Worm (Caenorhabditis elegans): ENCODE results near the gene rsu-1.
"Not testable (repeated sequence)": the region's sequence is repeated elsewhere in the genome, so short reads cannot be mapped to it uniquely, and the experiment has no call there.

The rsu-1 gene

ce11 chrIII:3437139-3437538, 34.7 kb upstream of the rsu-1 start:
- no peak for TF ChIP-seq hlh-1 (tag; optimal IDR thresholded peaks at IDR 0.05)
- TF ChIP-seq drap-1 (GFP tag; optimal IDR thresholded peaks at IDR 0.05): no peak
- TF ChIP-seq cnd-1 (tag; optimal IDR thresholded peaks at IDR 0.05): no peak
- no peak for TF ChIP-seq lsy-2 (tag; optimal IDR thresholded peaks at IDR 0.05)
- no peak for TF ChIP-seq ztf-11 (tag; optimal IDR thresholded peaks at IDR 0.05)
- no peak for TF ChIP-seq ces-1 (GFP tag; optimal IDR thresholded peaks at IDR 0.05)
- no peak for TF ChIP-seq mab-5 (tag; optimal IDR thresholded peaks at IDR 0.05)
- TF ChIP-seq nhr-76 (tag; optimal IDR thresholded peaks at IDR 0.05): no peak
- TF ChIP-seq unc-62 (GFP tag; optimal IDR thresholded peaks at IDR 0.05): no peak
- no peak for TF ChIP-seq ceh-43 (GFP tag; optimal IDR thresholded peaks at IDR 0.05)
- TF ChIP-seq unc-39 (tag; optimal IDR thresholded peaks at IDR 0.05): no peak
- no peak for TF ChIP-seq nhr-28 (tag; optimal IDR thresholded peaks at IDR 0.05)
- TF ChIP-seq sptf-1 (tag; optimal IDR thresholded peaks at IDR 0.05): no peak
- TF ChIP-seq mep-1 (tag; optimal IDR thresholded peaks at IDR 0.05): no peak
- TF ChIP-seq ceh-39 (tag; optimal IDR thresholded peaks at IDR 0.05): no peak
- no peak for TF ChIP-seq nhr-2 (tag; optimal IDR thresholded peaks at IDR 0.05)

ce11 chrIII:3444139-3444538, 27.7 kb upstream of the rsu-1 start, which contains the start of gene spe-41:
TSS of gene spe-41 (minus strand) at chrIII:3444210.
- TF ChIP-seq nhr-76 (tag; optimal IDR thresholded peaks at IDR 0.05) (no peak), mab-5 (tag; optimal IDR thresholded peaks at IDR 0.05) (no peak), M03D4.4 (tag; optimal IDR thresholded peaks at IDR 0.05) (no peak), pha-4 (tag; optimal IDR thresholded peaks at IDR 0.05) (no peak), zip-8 (tag; optimal IDR thresholded peaks at IDR 0.05) (no peak), nhr-237 (tag; optimal IDR thresholded peaks at IDR 0.05) (no peak)

ce11 chrIII:3452563-3453210, 19.1 kb upstream of the rsu-1 start, which contains the start of the genes K01A11.3 and C34C12.12:
TSS of gene K01A11.3 (minus strand) at chrIII:3452613.
TSS of gene C34C12.12 (plus strand) at chrIII:3453194.
- TF ChIP-seq ham-2 (GFP tag; optimal IDR thresholded peaks at IDR 0.05) (no peak), sptf-1 (tag; optimal IDR thresholded peaks at IDR 0.05) (no peak), mls-2 (tag; optimal IDR thresholded peaks at IDR 0.05) (no peak), nhr-2 (tag; optimal IDR thresholded peaks at IDR 0.05) (no peak), bed-3 (GFP tag; optimal IDR thresholded peaks at IDR 0.05) (no peak), lin-13 (tag; optimal IDR thresholded peaks at IDR 0.05) (no peak), pha-4 (tag; optimal IDR thresholded peaks at IDR 0.05) (no peak), hlh-1 (tag; optimal IDR thresholded peaks at IDR 0.05) (no peak), nhr-76 (tag; optimal IDR thresholded peaks at IDR 0.05) (no peak), nhr-237 (tag; optimal IDR thresholded peaks at IDR 0.05) (no peak), ceh-39 (tag; optimal IDR thresholded peaks at IDR 0.05) (no peak), ces-1 (GFP tag; optimal IDR thresholded peaks at IDR 0.05) (no peak)

ce11 chrIII:3453486-3453885, 18.3 kb upstream of the rsu-1 start, which contains the start of gene C34C12.2:
TSS of gene C34C12.2 (plus strand) at chrIII:3453786.
- TF ChIP-seq sem-2 (GFP tag; optimal IDR thresholded peaks at IDR 0.05); nhr-76 (tag; optimal IDR thresholded peaks at IDR 0.05); nhr-12 (tag; optimal IDR thresholded peaks at IDR 0.05): not testable (repeated sequence)

DNA sequence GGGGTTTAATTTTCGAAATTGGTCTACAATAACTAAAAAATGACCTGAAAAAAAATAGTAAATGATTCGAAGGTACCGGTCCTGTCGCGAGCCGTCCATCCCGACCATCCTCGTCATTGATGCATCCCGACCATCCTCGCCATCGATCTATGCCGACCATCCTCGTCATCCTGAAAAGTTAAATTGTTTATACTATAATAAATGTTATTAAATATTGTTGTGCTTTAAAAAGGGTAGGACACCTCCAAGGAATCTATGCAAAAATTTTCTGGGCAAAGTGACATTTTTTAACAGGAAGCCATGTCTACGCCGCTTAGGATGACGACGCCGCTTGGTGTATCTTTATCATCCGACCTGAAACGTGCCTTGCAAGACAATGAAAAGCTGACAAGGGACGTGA, 17.8 kb upstream of the rsu-1 start, which contains the start of gene C34C12.1:
Gene C34C12.1 (plus strand): TSS at position 301 of the 400 bp plus-strand sequence.
- TF ChIP-seq cnd-1 (tag; optimal IDR thresholded peaks at IDR 0.05); nhr-28 (tag; optimal IDR thresholded peaks at IDR 0.05); ceh-43 (GFP tag; optimal IDR thresholded peaks at IDR 0.05): not testable (repeated sequence)

DNA sequence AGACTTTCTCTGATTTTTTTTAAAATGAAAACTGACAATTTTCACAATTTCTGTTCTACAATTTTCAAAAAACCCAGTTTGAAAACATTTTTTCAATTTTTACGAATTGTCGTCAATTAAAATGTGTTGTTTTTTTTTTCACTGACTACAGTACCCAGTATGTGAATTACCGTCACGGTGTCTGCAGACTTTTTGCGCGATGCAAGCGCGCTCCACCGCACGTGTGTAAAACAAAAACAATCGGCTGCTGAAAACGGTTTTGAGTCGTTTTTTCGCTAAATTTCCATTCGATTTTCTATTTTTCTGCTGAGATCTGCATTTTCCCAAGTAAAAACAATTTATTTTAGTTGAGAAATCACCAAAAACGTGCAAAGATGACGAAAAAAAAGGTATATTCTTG, 15.6 kb upstream of the rsu-1 start:
- no peak for TF ChIP-seq unc-39 (tag; optimal IDR thresholded peaks at IDR 0.05)
- TF ChIP-seq lin-13 (tag; optimal IDR thresholded peaks at IDR 0.05): peak; percentile 92
- TF ChIP-seq sem-2 (GFP tag; optimal IDR thresholded peaks at IDR 0.05): no peak
- no peak for TF ChIP-seq mls-2 (tag; optimal IDR thresholded peaks at IDR 0.05)
- peak; percentile 42 for TF ChIP-seq nhr-2 (tag; optimal IDR thresholded peaks at IDR 0.05)
- TF ChIP-seq tbx-8 (GFP tag; optimal IDR thresholded peaks at IDR 0.05): peak; percentile 68
- TF ChIP-seq ceh-39 (tag; optimal IDR thresholded peaks at IDR 0.05): peak; percentile 90
- TF ChIP-seq mep-1 (tag; optimal IDR thresholded peaks at IDR 0.05): peak; percentile 98
- peak; percentile 57 for TF ChIP-seq elt-3 (tag; optimal IDR thresholded peaks at IDR 0.05)
- TF ChIP-seq lin-32 (GFP tag; optimal IDR thresholded peaks at IDR 0.05): no peak
- TF ChIP-seq sptf-1 (tag; optimal IDR thresholded peaks at IDR 0.05): peak; percentile 75
- peak; percentile 55 for TF ChIP-seq ztf-11 (tag; optimal IDR thresholded peaks at IDR 0.05)
- TF ChIP-seq lsy-2 (tag; optimal IDR thresholded peaks at IDR 0.05): peak; percentile 98
- peak; percentile 65 for TF ChIP-seq pha-4 (tag; optimal IDR thresholded peaks at IDR 0.05)
- peak; percentile 30 for TF ChIP-seq unc-120 (tag; optimal IDR thresholded peaks at IDR 0.05; ENCODE audit: poor library complexity, severe bottlenecking)
- no peak for TF ChIP-seq snpc-4 (tag; optimal IDR thresholded peaks at IDR 0.05)
- TF ChIP-seq hlh-1 (tag; optimal IDR thresholded peaks at IDR 0.05): peak; percentile 37
- TF ChIP-seq nhr-237 (tag; optimal IDR thresholded peaks at IDR 0.05): peak; percentile 97
- TF ChIP-seq cnd-1 (tag; optimal IDR thresholded peaks at IDR 0.05): peak; percentile 6
- TF ChIP-seq drap-1 (GFP tag; optimal IDR thresholded peaks at IDR 0.05): peak; percentile 57
- TF ChIP-seq nhr-12 (tag; optimal IDR thresholded peaks at IDR 0.05): no peak
- no peak for TF ChIP-seq ham-2 (GFP tag; optimal IDR thresholded peaks at IDR 0.05)
- peak; percentile 88 for TF ChIP-seq ces-1 (GFP tag; optimal IDR thresholded peaks at IDR 0.05)
- TF ChIP-seq bed-3 (GFP tag; optimal IDR thresholded peaks at IDR 0.05): no peak
